Fruit fly (Drosophila melanogaster) whole organism, embryonic: ENCODE measurements around the gene fzo.

Source experiments
- CG10959 ChIP-seq: fragments of 200-800 bp; sonication (Bioruptor generic); IDR thresholded peaks from 2 replicates; pipeline ENCODE4 v1.3.6; 2022; ENCODE audit warnings: missing biosample characterization, missing genetic modification characterization
- CG10979 ChIP-seq: fragments of 200-800 bp; sonication (Bioruptor generic); optimal IDR thresholded peaks from 2 replicates; lab custom pipeline; 2018; ENCODE audit warnings: missing biosample characterization, mild to moderate bottlenecking, missing genetic modification characterization, moderate library complexity
- CG12219 ChIP-seq: fragments of 200-800 bp; sonication (Bioruptor generic); optimal IDR thresholded peaks from 3 replicates; lab custom pipeline; 2018; ENCODE audit warnings: missing biosample characterization, mild to moderate bottlenecking, missing genetic modification characterization
- CG12942 ChIP-seq: fragments of 200-800 bp; sonication (Bioruptor generic); optimal IDR thresholded peaks from 3 replicates; lab custom pipeline; 2016; ENCODE audit warnings: missing biosample characterization, missing genetic modification characterization
- CG13123 ChIP-seq: fragments of 200-800 bp; sonication (Bioruptor generic); optimal IDR thresholded peaks from 2 replicates; lab custom pipeline; 2016; ENCODE audit warnings: missing biosample characterization, missing genetic modification characterization
- CG13287 ChIP-seq: fragments of 200-800 bp; sonication (Bioruptor generic); IDR thresholded peaks from 2 replicates; pipeline ENCODE4 v1.3.6; 2022; ENCODE audit warnings: missing biosample characterization, missing genetic modification characterization; ENCODE audit not compliant: partially characterized antibody
- CG13775 ChIP-seq: fragments of 200-800 bp; sonication (Bioruptor generic); optimal IDR thresholded peaks from 3 replicates; lab custom pipeline; 2017; ENCODE audit warnings: missing biosample characterization, mild to moderate bottlenecking, missing genetic modification characterization
- CG16813 ChIP-seq: fragments of 200-800 bp; sonication (Bioruptor generic); IDR thresholded peaks from 3 replicates; pipeline ENCODE4 v1.3.6; 2022; ENCODE audit warnings: missing biosample characterization, missing genetic modification characterization; ENCODE audit not compliant: partially characterized antibody
- CG18599 ChIP-seq: fragments of 200-800 bp; sonication (Bioruptor generic); optimal IDR thresholded peaks from 3 replicates; lab custom pipeline; 2017; ENCODE audit warnings: missing biosample characterization, missing genetic modification characterization, mild to moderate bottlenecking, moderate library complexity, missing genetic modification reagents
- CG18764 ChIP-seq: fragments of 200-800 bp; sonication (Bioruptor generic); optimal IDR thresholded peaks from 3 replicates; lab custom pipeline; 2016; ENCODE audit warnings: missing biosample characterization, missing genetic modification characterization
- CG2129 ChIP-seq: fragments of 200-800 bp; sonication (Bioruptor generic); IDR thresholded peaks from 2 replicates; pipeline ENCODE4 v1.3.6; 2022; ENCODE audit warnings: missing biosample characterization, missing genetic modification characterization; ENCODE audit not compliant: partially characterized antibody
- CG31365 ChIP-seq: fragments of 200-800 bp; sonication (Bioruptor generic); optimal IDR thresholded peaks from 2 replicates; lab custom pipeline; 2018; ENCODE audit warnings: missing biosample characterization, mild to moderate bottlenecking, missing genetic modification characterization
- CG3163 ChIP-seq: fragments of 200-800 bp; sonication (Bioruptor generic); optimal IDR thresholded peaks from 3 replicates; lab custom pipeline; 2016; ENCODE audit warnings: missing biosample characterization, missing genetic modification characterization
- CG32767 ChIP-seq: fragments of 200-800 bp; sonication (Bioruptor generic); IDR thresholded peaks from 2 replicates; pipeline ENCODE4 v1.3.6; 2022; ENCODE audit warnings: missing biosample characterization, missing genetic modification characterization
- CG4282 ChIP-seq: fragments of 200-800 bp; sonication (Bioruptor generic); optimal IDR thresholded peaks from 2 replicates; lab custom pipeline; 2016; ENCODE audit warnings: missing biosample characterization, missing genetic modification characterization
- CG7556 ChIP-seq: fragments of 200-800 bp; sonication (Bioruptor generic); optimal IDR thresholded peaks from 2 replicates; lab custom pipeline; 2017; ENCODE audit warnings: missing biosample characterization, mild to moderate bottlenecking, missing genetic modification characterization
- CG7786 ChIP-seq: fragments of 200-800 bp; sonication (Bioruptor generic); optimal IDR thresholded peaks from 2 replicates; lab custom pipeline; 2016; ENCODE audit warnings: missing biosample characterization, missing genetic modification characterization
- CG8924 ChIP-seq: fragments of 200-800 bp; optimal IDR thresholded peaks from 3 replicates; lab custom pipeline; 2019; ENCODE audit warnings: missing biosample characterization, mild to moderate bottlenecking, missing genetic modification characterization, moderate library complexity
- CG9727 ChIP-seq: fragments of 200-800 bp; sonication (Bioruptor generic); optimal IDR thresholded peaks from 3 replicates; lab custom pipeline; 2017; ENCODE audit warnings: missing biosample characterization, mild to moderate bottlenecking, missing genetic modification characterization
- CG9876 ChIP-seq: fragments of 200-800 bp; sonication (Bioruptor generic); optimal IDR thresholded peaks from 2 replicates; lab custom pipeline; 2016; ENCODE audit warnings: missing biosample characterization, missing genetic modification characterization
- CHES-1-like ChIP-seq: fragments of 200-800 bp; sonication (Bioruptor generic); optimal IDR thresholded peaks from 2 replicates; lab custom pipeline; 2016; ENCODE audit warnings: missing biosample characterization, missing genetic modification characterization
- CoRest ChIP-seq: fragments of 200-800 bp; sonication (Bioruptor generic); optimal IDR thresholded peaks from 3 replicates; lab custom pipeline; 2018; ENCODE audit warnings: missing biosample characterization, mild to moderate bottlenecking, missing genetic modification characterization, moderate library complexity
- D19B ChIP-seq: fragments of 200-800 bp; sonication (Bioruptor generic); optimal IDR thresholded peaks from 2 replicates; lab custom pipeline; 2017; ENCODE audit warnings: missing biosample characterization, mild to moderate bottlenecking, missing genetic modification characterization
- Dbx ChIP-seq: fragments of 200-800 bp; sonication (Bioruptor generic); IDR thresholded peaks from 3 replicates; pipeline ENCODE4 v1.3.6; 2022; ENCODE audit warnings: missing biosample characterization, missing genetic modification characterization
- Dip3 ChIP-seq: fragments of 200-800 bp; sonication (Bioruptor generic); optimal IDR thresholded peaks from 3 replicates; lab custom pipeline; 2016; ENCODE audit warnings: missing biosample characterization, missing genetic modification characterization
- Doc3 ChIP-seq: fragments of 200-800 bp; sonication (Bioruptor generic); IDR thresholded peaks from 3 replicates; pipeline ENCODE4 v1.3.6; 2022; ENCODE audit warnings: missing biosample characterization, missing genetic modification characterization; ENCODE audit not compliant: partially characterized antibody
- HmgZ ChIP-seq: fragments of 200-800 bp; sonication (Bioruptor generic); optimal IDR thresholded peaks from 2 replicates; lab custom pipeline; 2018; ENCODE audit warnings: missing biosample characterization, mild to moderate bottlenecking, missing genetic modification characterization
- Lhr ChIP-seq: fragments of 200-800 bp; sonication (Bioruptor generic); optimal IDR thresholded peaks from 3 replicates; lab custom pipeline; 2017; ENCODE audit warnings: mild to moderate bottlenecking, missing biosample characterization, missing genetic modification reagents, missing genetic modification characterization
- Lpt ChIP-seq: fragments of >200 bp; optimal IDR thresholded peaks from 2 replicates; lab custom pipeline; 2018; ENCODE audit warnings: missing biosample characterization, missing genetic modification characterization
- Max ChIP-seq: fragments of 200-800 bp; sonication (Bioruptor generic); optimal IDR thresholded peaks from 2 replicates; lab custom pipeline; 2016; ENCODE audit warnings: missing biosample characterization, mild to moderate bottlenecking, missing genetic modification characterization
- Myb ChIP-seq: fragments of 200-800 bp; sonication (Bioruptor generic); optimal IDR thresholded peaks from 2 replicates; lab custom pipeline; 2016; ENCODE audit warnings: missing biosample characterization, missing genetic modification characterization
- Oaz ChIP-seq: fragments of 200-800 bp; sonication (Bioruptor generic); IDR thresholded peaks from 2 replicates; pipeline ENCODE4 v1.3.6; 2022; ENCODE audit warnings: missing biosample characterization, missing genetic modification characterization
- Ravus ChIP-seq: fragments of 200-800 bp; sonication (Bioruptor generic); IDR thresholded peaks from 2 replicates; pipeline ENCODE4 v1.3.6; 2022; ENCODE audit warnings: missing biosample characterization, missing genetic modification characterization
- Sox102F ChIP-seq: fragments of 200-800 bp; sonication (Bioruptor generic); optimal IDR thresholded peaks from 2 replicates; lab custom pipeline; 2018; ENCODE audit warnings: missing biosample characterization, mild to moderate bottlenecking, missing genetic modification characterization, moderate library complexity
- Vsx1 ChIP-seq: fragments of 200-800 bp; sonication (Bioruptor generic); optimal IDR thresholded peaks from 2 replicates; lab custom pipeline; 2017; ENCODE audit warnings: missing biosample characterization, mild to moderate bottlenecking, missing genetic modification characterization, missing genetic modification reagents
- abd-A ChIP-seq: fragments of 200-800 bp; sonication (Bioruptor generic); optimal IDR thresholded peaks from 3 replicates; lab custom pipeline; 2019; ENCODE audit warnings: missing biosample characterization, mild to moderate bottlenecking, missing genetic modification characterization, moderate library complexity
- az2 ChIP-seq: fragments of 200-800 bp; sonication (Bioruptor generic); optimal IDR thresholded peaks from 3 replicates; lab custom pipeline; 2016; ENCODE audit warnings: missing biosample characterization, missing genetic modification characterization
- bsh ChIP-seq, 2 experiments: fragments of 200-800 bp; sonication (Bioruptor generic); optimal IDR thresholded peaks; 2 replicates each; lab custom pipeline; 2017 to 2018; ENCODE audit warnings: mild to moderate bottlenecking in 2 of 2, missing biosample characterization in 2 of 2, missing genetic modification characterization in 2 of 2, moderate library complexity in 1 of 2
- chm ChIP-seq: fragments of 200-800 bp; sonication (Bioruptor generic); IDR thresholded peaks from 2 replicates; pipeline ENCODE4 v1.3.6; 2022; ENCODE audit warnings: missing biosample characterization, missing genetic modification characterization
- crc ChIP-seq: fragments of 200-800 bp; sonication (Bioruptor generic); optimal IDR thresholded peaks from 2 replicates; lab custom pipeline; 2016; ENCODE audit warnings: missing biosample characterization, missing genetic modification characterization
- exex ChIP-seq: fragments of 200-800 bp; sonication (Bioruptor generic); optimal IDR thresholded peaks from 4 replicates; lab custom pipeline; 2018; ENCODE audit warnings: missing biosample characterization, mild to moderate bottlenecking, missing genetic modification characterization, moderate library complexity
- gcm ChIP-seq: fragments of 200-800 bp; sonication (Bioruptor generic); optimal IDR thresholded peaks from 2 replicates; lab custom pipeline; 2019; ENCODE audit warnings: missing biosample characterization, mild to moderate bottlenecking, missing genetic modification characterization, moderate library complexity
- nmo ChIP-seq: fragments of 200-800 bp; sonication (Bioruptor generic); optimal IDR thresholded peaks from 2 replicates; lab custom pipeline; 2018; ENCODE audit warnings: missing biosample characterization, mild to moderate bottlenecking, missing genetic modification characterization, moderate library complexity
- nom ChIP-seq: fragments of 200-800 bp; sonication (Bioruptor generic); optimal IDR thresholded peaks from 2 replicates; lab custom pipeline; 2017; ENCODE audit warnings: missing biosample characterization, missing genetic modification characterization, mild to moderate bottlenecking, moderate library complexity, missing genetic modification reagents
- pb ChIP-seq: fragments of 200-800 bp; sonication (Bioruptor generic); optimal IDR thresholded peaks from 3 replicates; lab custom pipeline; 2016; ENCODE audit warnings: missing biosample characterization, missing genetic modification characterization
- pnt ChIP-seq: fragments of 200-800 bp; sonication (Bioruptor generic); optimal IDR thresholded peaks from 3 replicates; lab custom pipeline; 2016; ENCODE audit warnings: missing biosample characterization, missing genetic modification characterization
- pum ChIP-seq: fragments of 200-800 bp; sonication (Bioruptor generic); optimal IDR thresholded peaks from 2 replicates; lab custom pipeline; 2016; ENCODE audit warnings: missing biosample characterization, missing genetic modification characterization
- slbo ChIP-seq: fragments of 200-800 bp; sonication (Bioruptor generic); IDR thresholded peaks from 2 replicates; pipeline ENCODE4 v1.3.6; 2022; ENCODE audit warnings: missing biosample characterization, missing genetic modification characterization
- ttk ChIP-seq: fragments of 200-800 bp; sonication (Bioruptor generic); IDR thresholded peaks from 2 replicates; pipeline ENCODE4 v2.1.2; 2022; ENCODE audit warnings: missing biosample characterization, missing genetic modification characterization
- tx ChIP-seq: fragments of 200-800 bp; sonication (Bioruptor generic); optimal IDR thresholded peaks from 2 replicates; lab custom pipeline; 2016; ENCODE audit warnings: missing biosample characterization, missing genetic modification characterization

The fzo gene

DNA sequence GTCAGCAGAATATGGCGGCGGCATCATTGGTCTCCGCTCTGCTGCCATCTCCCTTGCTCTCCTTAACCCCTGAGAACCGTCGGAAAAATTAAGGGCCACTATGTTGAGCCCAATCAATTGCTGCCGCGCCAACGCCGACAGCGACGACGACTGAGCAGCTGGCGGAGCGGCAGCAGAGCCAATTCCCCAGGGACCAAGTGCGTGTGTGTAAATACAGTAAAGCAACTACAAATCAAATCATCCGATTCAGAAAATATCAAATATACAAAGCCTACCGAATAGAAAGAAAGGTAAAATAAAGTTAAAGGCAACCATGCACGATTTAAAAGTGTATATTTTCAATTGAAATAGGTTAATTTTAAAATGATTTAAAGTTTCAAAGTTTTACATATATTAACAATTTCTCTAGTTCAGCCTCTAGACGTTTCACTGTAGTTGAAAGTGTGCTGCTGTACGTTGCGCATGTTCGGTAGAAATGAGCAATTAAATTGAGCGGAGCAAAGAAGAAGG, 8.0 kb upstream of the fzo start (continued):
- TF ChIP-seq Ravus (GFP tag; lab: Robert Waterston, UW) = no peak
- peak; percentile 32 for TF ChIP-seq slbo (GFP tag; lab: Robert Waterston, UW)
- TF ChIP-seq pnt = peak; percentile 1
- TF ChIP-seq CG16813 (GFP tag; lab: Robert Waterston, UW) = no peak
- TF ChIP-seq Lhr (GFP tag; lab: Kevin White, UChicago) = no peak
- TF ChIP-seq CG10979 (tag; lab: Kevin White, UChicago) = peak; percentile 71
- peak; percentile 88 for TF ChIP-seq CG18599
- TF ChIP-seq CG31365 (tag; lab: Kevin White, UChicago) = no peak
- TF ChIP-seq Dbx (GFP tag; lab: Robert Waterston, UW) = peak; percentile 78
- TF ChIP-seq nmo (GFP tag; lab: Kevin White, UChicago) = peak; percentile 60
- TF ChIP-seq CHES-1-like (GFP tag; lab: Kevin White, UChicago) = no peak
- TF ChIP-seq Oaz (GFP tag; lab: Robert Waterston, UW) = no peak
- TF ChIP-seq bsh (GFP tag; optimal IDR thresholded peaks at IDR 0.05; lab: Kevin White, UChicago) = peak in 1 of 2 experiments; percentile 64
- TF ChIP-seq CG32767 = no peak
- no peak for TF ChIP-seq pb (GFP tag; lab: Kevin White, UChicago)
- peak; percentile 35 for TF ChIP-seq gcm (GFP tag; lab: Kevin White, UChicago)
- TF ChIP-seq Myb (GFP tag; lab: Kevin White, UChicago) = no peak
- TF ChIP-seq CG8924 (tag; lab: Kevin White, UChicago) = peak; percentile 65
- TF ChIP-seq pum = peak; percentile 49
- peak; percentile 21; the same call in 1 of the 2 replicates for TF ChIP-seq ttk
- TF ChIP-seq tx (GFP tag; lab: Kevin White, UChicago) = no peak
- TF ChIP-seq CG12219 (GFP tag; lab: Kevin White, UChicago) = no peak
- no peak for TF ChIP-seq CG2129 (GFP tag; lab: Robert Waterston, UW)
- TF ChIP-seq CG13775 (GFP tag; lab: Kevin White, UChicago) = peak; percentile 43
- TF ChIP-seq Vsx1 (GFP tag; lab: Kevin White, UChicago) = peak; percentile 6
- TF ChIP-seq nom (GFP tag; lab: Kevin White, UChicago) = no peak
- no peak for TF ChIP-seq Doc3 (GFP tag; lab: Robert Waterston, UW)
- TF ChIP-seq chm (GFP tag; lab: Robert Waterston, UW) = 0 out of 2 replicates have a peak, but pooled peaks have one; percentile 9
- TF ChIP-seq CG9727 (GFP tag; lab: Kevin White, UChicago) = peak; percentile 74
- TF ChIP-seq crc = peak; percentile 15
- peak; percentile 80 for TF ChIP-seq CG7556 (GFP tag; lab: Kevin White, UChicago)
- no peak for TF ChIP-seq Lpt
- peak; percentile 38 for TF ChIP-seq Max
- TF ChIP-seq CG9876 (GFP tag; lab: Kevin White, UChicago) = peak; percentile 22
- TF ChIP-seq CG13287 (GFP tag; lab: Robert Waterston, UW) = no peak
- no peak for TF ChIP-seq CG13123
- TF ChIP-seq CG18764 (GFP tag; lab: Kevin White, UChicago) = no peak
- no peak for TF ChIP-seq CG4282 (GFP tag; lab: Kevin White, UChicago)
- TF ChIP-seq CG7786 = peak; percentile 1
- peak; percentile 43 for TF ChIP-seq Sox102F (GFP tag; lab: Kevin White, UChicago)
- no peak for TF ChIP-seq CG10959
- TF ChIP-seq CoRest (tag; lab: Kevin White, UChicago) = peak; percentile 43
- TF ChIP-seq CG3163 (GFP tag; lab: Kevin White, UChicago) = no peak
- TF ChIP-seq exex (tag; lab: Kevin White, UChicago) = peak; percentile 38
- TF ChIP-seq D19B (GFP tag; lab: Kevin White, UChicago) = peak; percentile 22
- no peak for TF ChIP-seq CG12942 (GFP tag; lab: Kevin White, UChicago)
- peak; percentile 29 for TF ChIP-seq HmgZ (tag; lab: Kevin White, UChicago)
- peak; percentile 4 for TF ChIP-seq Dip3
- no peak for TF ChIP-seq abd-A (tag; lab: Kevin White, UChicago)
- peak; percentile 22 for TF ChIP-seq az2 (GFP tag; lab: Kevin White, UChicago)
